Worm (Caenorhabditis elegans) whole organism, young adult: Measurements from ENCODE around the gene txt-14.

Experiments used
- B0336.3 ChIP-seq: fragments of 200-800 bp; sonication (Bioruptor generic); IDR thresholded peaks from 2 replicates; pipeline ENCODE4 v1.3.6; 2022; ENCODE audit warnings: missing genetic modification characterization, missing compliant biosample characterization
- F49E8.2 ChIP-seq: sonication (generic microtip); optimal IDR thresholded peaks from 3 replicates; lab custom pipeline; 2017; ENCODE audit warnings: missing genetic modification characterization, mild to moderate bottlenecking, missing compliant biosample characterization, antibody characterized with exemption, moderate library complexity; ENCODE audit not compliant: insufficient read depth
- F55B11.4 ChIP-seq: sonication (generic microtip); optimal IDR thresholded peaks from 2 replicates; lab custom pipeline; 2016; ENCODE audit warnings: missing compliant biosample characterization, missing genetic modification characterization, borderline replicate concordance; ENCODE audit not compliant: insufficient read depth
- F57A8.1 ChIP-seq: fragments of 200-800 bp; sonication (Bioruptor generic); optimal IDR thresholded peaks from 2 replicates; lab custom pipeline; 2018; ENCODE audit warnings: mild to moderate bottlenecking, missing genetic modification characterization, moderate library complexity, missing compliant biosample characterization
- K12H6.12 ChIP-seq: fragments of 200-800 bp; sonication (Bioruptor generic); optimal IDR thresholded peaks from 2 replicates; lab custom pipeline; 2018; ENCODE audit warnings: mild to moderate bottlenecking, missing genetic modification characterization, missing compliant biosample characterization
- T07F8.4 ChIP-seq: sonication (generic microtip); optimal IDR thresholded peaks from 2 replicates; lab custom pipeline; 2016; ENCODE audit warnings: mild to moderate bottlenecking, missing genetic modification characterization, moderate library complexity, missing compliant biosample characterization
- ZK185.1 ChIP-seq: sonication (generic microtip); optimal IDR thresholded peaks from 2 replicates; lab custom pipeline; 2016; ENCODE audit warnings: mild to moderate bottlenecking, missing genetic modification characterization, missing compliant biosample characterization; ENCODE audit not compliant: poor library complexity, severe bottlenecking
- akir-1 ChIP-seq: fragments of 200-800 bp; sonication (Bioruptor generic); optimal IDR thresholded peaks from 2 replicates; lab custom pipeline; 2018; ENCODE audit warnings: mild to moderate bottlenecking, missing genetic modification characterization, moderate library complexity, missing compliant biosample characterization
- attf-6 ChIP-seq: fragments of 200-800 bp; sonication (Bioruptor generic); IDR thresholded peaks from 2 replicates; pipeline ENCODE4 v1.3.6; 2022; ENCODE audit warnings: missing genetic modification reagents, missing genetic modification characterization, missing compliant biosample characterization
- bed-1 ChIP-seq: fragments of 200-800 bp; sonication (Bioruptor generic); IDR thresholded peaks from 2 replicates; pipeline ENCODE4 v1.3.6; 2022; ENCODE audit warnings: missing genetic modification reagents, missing genetic modification characterization, missing compliant biosample characterization
- ccch-3 ChIP-seq: fragments of 200-800 bp; sonication (Bioruptor generic); optimal IDR thresholded peaks from 2 replicates; lab custom pipeline; 2018; ENCODE audit warnings: mild to moderate bottlenecking, missing genetic modification characterization, missing compliant biosample characterization
- cebp-1 ChIP-seq, 2 experiments: fragments of 200-800 bp in 1 of 2; sonication (Bioruptor generic) in 1 of 2; sonication (generic microtip) in 1 of 2; IDR thresholded peaks in 1 of 2; optimal IDR thresholded peaks in 1 of 2; 2 replicates each; pipeline versions ENCODE4 v1.3.6 to Lab custom; 2017 to 2022; ENCODE audit warnings: missing compliant biosample characterization in 2 of 2, missing genetic modification characterization in 2 of 2, mild to moderate bottlenecking in 1 of 2, missing genetic modification reagents in 1 of 2, moderate library complexity in 1 of 2
- ceh-91 ChIP-seq: fragments of 200-800 bp; sonication (Bioruptor generic); IDR thresholded peaks from 2 replicates; pipeline ENCODE4 v1.3.6; 2022; ENCODE audit warnings: missing genetic modification reagents, missing genetic modification characterization, missing compliant biosample characterization
- egrh-3 ChIP-seq: fragments of 200-800 bp; sonication (Bioruptor generic); IDR thresholded peaks from 2 replicates; pipeline ENCODE4 v1.3.6; 2022; ENCODE audit warnings: missing genetic modification reagents, missing genetic modification characterization, missing compliant biosample characterization
- him-1 ChIP-seq: sonication (generic microtip); optimal IDR thresholded peaks from 2 replicates; lab custom pipeline; 2016; ENCODE audit warnings: missing genotype, missing genetic modification reagents, missing genetic modification characterization, missing compliant biosample characterization
- hlh-12 ChIP-seq: sonication (generic microtip); optimal IDR thresholded peaks from 2 replicates; lab custom pipeline; 2016; ENCODE audit warnings: missing genetic modification characterization, missing compliant biosample characterization
- hlh-26 ChIP-seq: fragments of 200-800 bp; sonication (Bioruptor generic); conservative IDR thresholded peaks from 2 replicates; pipeline ENCODE4 v1.3.6; 2022; ENCODE audit warnings: missing genetic modification reagents, missing genetic modification characterization, missing compliant biosample characterization
- hmg-1.2 ChIP-seq: fragments of 200-800 bp; sonication (Bioruptor generic); IDR thresholded peaks from 2 replicates; pipeline ENCODE4 v1.3.6; 2022; ENCODE audit warnings: missing genetic modification reagents, missing genetic modification characterization, missing compliant biosample characterization
- hsf-1 ChIP-seq: fragments of 200-800 bp; sonication (Bioruptor generic); IDR thresholded peaks from 2 replicates; pipeline ENCODE4 v1.3.6; 2022; ENCODE audit warnings: missing genetic modification reagents, missing genetic modification characterization, missing compliant biosample characterization
- let-607 ChIP-seq, 2 experiments: fragments of 200-800 bp in 1 of 2; sonication (Bioruptor generic) in 1 of 2; sonication (generic microtip) in 1 of 2; optimal IDR thresholded peaks; 2 replicates each; lab custom pipeline; 2016 to 2018; ENCODE audit warnings: mild to moderate bottlenecking in 2 of 2, missing compliant biosample characterization in 2 of 2, missing genetic modification characterization in 2 of 2, moderate library complexity in 2 of 2, missing genotype in 1 of 2
- madf-10 ChIP-seq: sonication (generic microtip); optimal IDR thresholded peaks from 2 replicates; lab custom pipeline; 2016; ENCODE audit warnings: mild to moderate bottlenecking, missing genetic modification characterization, missing compliant biosample characterization
- madf-3 ChIP-seq: fragments of 200-800 bp; sonication (Bioruptor generic); IDR thresholded peaks from 2 replicates; pipeline ENCODE4 v1.3.6; 2022; ENCODE audit warnings: missing genetic modification reagents, missing genetic modification characterization, missing compliant biosample characterization
- mel-28 ChIP-seq: sonication (generic microtip); optimal IDR thresholded peaks from 2 replicates; lab custom pipeline; 2016; ENCODE audit warnings: borderline replicate concordance, mild to moderate bottlenecking, missing genetic modification characterization, missing compliant biosample characterization
- mes-4 ChIP-seq: sonication (generic microtip); optimal IDR thresholded peaks from 2 replicates; lab custom pipeline; 2016; ENCODE audit warnings: missing genotype, missing genetic modification characterization, missing compliant biosample characterization
- nhr-120 ChIP-seq: fragments of 200-800 bp; sonication (Bioruptor generic); IDR thresholded peaks from 2 replicates; pipeline ENCODE4 v1.3.6; 2022; ENCODE audit warnings: missing genetic modification characterization, missing compliant biosample characterization
- repo-1 ChIP-seq: sonication (generic microtip); optimal IDR thresholded peaks from 2 replicates; lab custom pipeline; 2017; ENCODE audit warnings: mild to moderate bottlenecking, missing genetic modification characterization, missing compliant biosample characterization
- snpc-4 ChIP-seq, 5 experiments: fragments of 150-350 bp in 1 of 5; sonication (generic microtip) in 4 of 5; optimal IDR thresholded peaks; 2 replicates each; lab custom pipeline; 2014 to 2018; ENCODE audit warnings: missing genetic modification characterization in 5 of 5, missing biosample characterization in 3 of 5, antibody characterized with exemption in 2 of 5, mild to moderate bottlenecking in 2 of 5, missing compliant biosample characterization in 2 of 5, missing genotype in 2 of 5, moderate library complexity in 2 of 5, missing genetic modification reagents in 1 of 5
- sptf-2 ChIP-seq: fragments of 200-800 bp; sonication (Bioruptor generic); optimal IDR thresholded peaks from 2 replicates; lab custom pipeline; 2018; ENCODE audit warnings: mild to moderate bottlenecking, missing genetic modification characterization, missing compliant biosample characterization
- tbp1 ChIP-seq: fragments of 200-800 bp; sonication (Bioruptor generic); optimal IDR thresholded peaks from 2 replicates; lab custom pipeline; 2018; ENCODE audit warnings: mild to moderate bottlenecking, missing genetic modification characterization, missing compliant biosample characterization
- unc-130 ChIP-seq: sonication (generic microtip); optimal IDR thresholded peaks from 2 replicates; lab custom pipeline; 2016; ENCODE audit warnings: missing genetic modification reagents, missing genetic modification characterization, missing compliant biosample characterization
- ztf-18 ChIP-seq: sonication (generic microtip); optimal IDR thresholded peaks from 2 replicates; lab custom pipeline; 2016; ENCODE audit warnings: missing genotype, mild to moderate bottlenecking, missing genetic modification characterization, missing compliant biosample characterization
- ztf-28 ChIP-seq: fragments of 200-800 bp; sonication (Bioruptor generic); IDR thresholded peaks from 2 replicates; pipeline ENCODE4 v1.3.6; 2022; ENCODE audit warnings: missing genetic modification reagents, missing genetic modification characterization, missing compliant biosample characterization

The txt-14 gene

DNA sequence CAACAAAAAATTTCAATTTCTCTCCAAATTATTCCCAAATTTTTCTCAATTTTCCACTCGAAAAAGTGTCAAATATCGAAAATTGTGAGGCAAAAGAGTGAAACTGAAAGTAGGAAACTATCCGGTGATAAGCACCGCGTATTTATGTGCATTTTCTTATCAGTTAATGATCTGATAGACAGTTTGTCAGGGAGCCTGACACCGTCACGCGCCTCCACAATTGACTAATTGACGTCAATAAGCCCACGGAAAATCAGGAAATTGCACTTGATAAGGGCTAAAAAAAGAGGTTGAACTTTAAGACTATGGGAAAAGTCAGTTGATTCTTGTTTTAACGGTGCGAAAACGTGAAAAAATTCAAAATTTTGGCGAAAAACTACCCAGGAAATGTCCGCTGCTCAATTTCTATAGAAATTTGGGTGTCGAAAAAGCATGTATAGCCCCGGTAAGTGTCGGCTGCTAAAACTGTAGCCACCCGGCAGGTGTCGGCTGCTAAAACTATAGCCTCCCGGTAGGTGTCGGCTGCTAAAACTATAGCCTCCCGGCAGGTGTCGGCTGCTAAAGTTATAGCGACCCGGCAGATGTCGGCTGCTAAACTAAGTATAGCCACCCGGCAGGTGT is 4.9 kb upstream of the txt-14 start (continued):
- TF ChIP-seq bed-1 (GFP tag; lab: Robert Waterston, UW): no peak

DNA sequence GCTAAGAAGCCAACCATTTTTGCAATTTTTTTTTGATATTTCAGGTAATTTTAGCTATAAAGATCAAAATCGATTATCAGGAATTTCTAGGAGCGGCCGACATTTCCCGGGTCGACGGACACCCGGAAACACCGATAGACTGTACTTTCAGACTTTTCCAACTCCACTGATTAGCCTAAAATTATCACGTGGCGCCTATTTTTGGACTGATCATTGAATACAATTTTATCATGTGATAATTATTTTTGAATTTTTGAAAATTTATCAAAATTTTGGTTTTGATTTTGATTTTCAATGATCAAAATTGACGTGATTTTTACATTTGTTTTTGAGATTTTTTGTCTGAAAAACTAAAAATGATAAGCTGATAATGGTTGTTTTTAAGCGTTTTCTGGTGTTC is 4.2 kb upstream of the txt-14 start:
- no peak for TF ChIP-seq K12H6.12 (tag; lab: Kevin White, UChicago)
- TF ChIP-seq snpc-4 (GFP tag; optimal IDR thresholded peaks at IDR 0.05; lab: Kevin White, UChicago): no peak
- peak in 3 of 4 experiments; percentile 73 to 83 (median 81) for TF ChIP-seq snpc-4 (tag; optimal IDR thresholded peaks at IDR 0.05; lab: Kevin White, UChicago)

DNA sequence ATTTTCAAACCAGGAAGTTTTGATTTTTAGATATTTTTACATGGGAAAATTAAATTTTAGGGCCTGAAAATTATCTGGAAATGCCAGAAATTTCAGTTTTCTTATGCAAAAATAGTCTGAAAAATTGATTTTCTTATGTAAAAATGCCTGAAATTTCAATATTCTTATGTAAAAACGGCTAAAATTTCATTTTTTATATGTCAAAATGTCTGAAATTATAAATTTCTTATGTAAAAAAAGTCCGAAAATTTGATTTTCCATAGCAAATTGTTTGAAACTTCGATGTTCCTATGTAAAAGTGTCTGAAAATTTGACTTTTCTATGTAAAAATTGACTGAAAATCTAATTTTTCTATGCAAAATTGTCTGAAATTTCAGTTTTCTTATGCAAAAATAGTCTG is 2.8 kb upstream of the txt-14 start, which contains the start of gene Y51A2D.13:
Gene Y51A2D.13, minus strand, starts transcription at position 101 of the 400 bp plus-strand sequence.
- TF ChIP-seq ZK185.1 (tag; lab: Kevin White, UChicago) (no peak), sptf-2 (GFP tag; lab: Kevin White, UChicago) (no peak), madf-10 (tag; lab: Kevin White, UChicago) (no peak), F49E8.2 (no peak), ccch-3 (GFP tag; lab: Kevin White, UChicago) (no peak), madf-3 (GFP tag; lab: Robert Waterston, UW) (no peak), tbp1 (no peak), nhr-120 (GFP tag; lab: Robert Waterston, UW) (no peak), let-607 (tag; optimal IDR thresholded peaks at IDR 0.05; lab: Kevin White, UChicago) (no peak), hmg-1.2 (GFP tag; lab: Robert Waterston, UW) (no peak), B0336.3 (GFP tag; lab: Robert Waterston, UW) (no peak), unc-130 (GFP tag; lab: Kevin White, UChicago) (no peak), F57A8.1 (GFP tag; lab: Kevin White, UChicago) (no peak), attf-6 (GFP tag; lab: Robert Waterston, UW) (no peak), egrh-3 (GFP tag; lab: Robert Waterston, UW) (no peak), cebp-1 (GFP tag; IDR thresholded peaks at IDR 0.05; lab: Robert Waterston, UW) (no peak), cebp-1 (tag; optimal IDR thresholded peaks at IDR 0.05; lab: Kevin White, UChicago) (no peak)

DNA sequence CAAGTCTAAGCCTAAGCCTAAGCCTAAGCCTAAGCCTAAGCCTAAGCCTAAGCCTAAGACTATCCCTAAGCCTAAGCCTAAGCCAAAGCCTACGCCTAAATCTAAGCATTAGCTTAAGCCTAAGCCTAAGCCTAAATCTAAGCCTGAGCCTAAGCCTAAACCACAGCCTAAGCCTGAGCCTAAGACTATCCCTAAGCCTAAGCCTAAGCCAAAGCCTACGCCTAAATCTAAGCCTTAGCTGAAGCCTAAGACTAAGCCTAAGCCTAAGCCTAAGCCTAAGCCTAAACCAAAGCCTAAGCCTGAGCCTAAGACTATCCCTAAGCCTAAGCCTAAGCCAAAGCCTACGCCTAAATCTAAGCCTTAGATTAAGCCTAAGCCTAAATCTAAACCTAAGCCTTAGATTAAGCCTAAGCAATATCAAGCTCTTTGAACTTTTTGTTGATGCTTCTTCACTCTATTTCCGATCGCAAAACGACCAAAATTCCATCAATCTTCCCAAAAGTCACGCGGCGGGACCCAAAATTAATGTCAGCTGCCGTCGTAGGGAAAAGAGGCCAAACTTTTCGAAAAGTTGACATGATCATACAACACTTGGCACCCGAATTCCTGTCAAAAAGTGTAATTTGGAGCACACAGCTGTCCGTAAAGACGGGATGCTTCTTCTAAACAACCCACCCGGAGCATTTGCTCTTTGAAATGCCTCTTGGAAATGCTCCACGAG is 905 bp upstream of the txt-14 start:
- TF ChIP-seq ceh-91 (GFP tag; lab: Robert Waterston, UW): no peak
- TF ChIP-seq T07F8.4 (tag; lab: Kevin White, UChicago): no peak
- no peak for TF ChIP-seq hlh-12 (tag; lab: Kevin White, UChicago)
- no peak for TF ChIP-seq him-1
- TF ChIP-seq F55B11.4 (tag; lab: Kevin White, UChicago): no peak
- no peak for TF ChIP-seq akir-1 (GFP tag; lab: Kevin White, UChicago)
- TF ChIP-seq ztf-18: no peak
- no peak for TF ChIP-seq repo-1 (tag; lab: Kevin White, UChicago)
- no peak for TF ChIP-seq ztf-28
- TF ChIP-seq B0336.3 (GFP tag; lab: Robert Waterston, UW): no peak
- TF ChIP-seq nhr-120 (GFP tag; lab: Robert Waterston, UW): no peak
- TF ChIP-seq mel-28 (tag; lab: Kevin White, UChicago): no peak
- no peak for TF ChIP-seq bed-1 (GFP tag; lab: Robert Waterston, UW)
- TF ChIP-seq hsf-1 (GFP tag; lab: Robert Waterston, UW): no peak
- TF ChIP-seq hlh-26 (GFP tag; lab: Robert Waterston, UW): no peak
- no peak for TF ChIP-seq mes-4 (tag; lab: Kevin White, UChicago)
- TF ChIP-seq tbp1: no peak
- TF ChIP-seq, all 124 proteins: peak for 0
